2 fruit fly cellular contexts compared by ENCODE assay signal in the genomic region with DNA sequence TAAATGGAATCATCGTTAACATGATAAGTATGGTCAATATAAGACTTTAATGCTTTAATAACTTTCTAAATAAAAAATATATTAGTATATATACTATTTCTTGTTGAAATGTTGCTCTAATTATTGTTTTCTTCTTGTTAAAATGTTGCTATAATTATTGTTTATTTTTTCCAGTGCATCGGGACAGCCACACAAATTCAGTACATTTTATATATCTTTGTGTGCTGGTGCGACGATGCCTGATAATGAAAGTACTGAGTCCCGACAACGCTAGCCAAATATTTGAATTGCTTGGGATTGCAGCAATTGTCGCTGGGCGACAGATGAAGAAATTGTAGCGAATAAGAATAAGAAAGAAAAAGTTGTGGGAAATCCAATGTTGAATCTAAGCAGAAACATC.
TF ChIP-seq lines count a peak whose summit lies in the region.

No protein-coding gene starts in this region.

TF ChIP-seq in whole organism, embryonic, 481 proteins besides CTCF, POLR2A, EP300 and RAD21 (continued from another document and continues in another):
- no peak for TF ChIP-seq ato (GFP tag; IDR thresholded peaks at IDR 0.05; lab: Robert Waterston, UW; ENCODE audit: partially characterized antibody)
- no peak for TF ChIP-seq CG4707 (GFP tag; optimal IDR thresholded peaks at IDR 0.05; lab: Kevin White, UChicago)
- TF ChIP-seq Sox102F (GFP tag; optimal IDR thresholded peaks at IDR 0.05; lab: Kevin White, UChicago): peak; percentile 33
- no peak for TF ChIP-seq btn (GFP tag; optimal IDR thresholded peaks at IDR 0.05; lab: Kevin White, UChicago)
- TF ChIP-seq YL-1 (GFP tag; optimal IDR thresholded peaks at IDR 0.05; lab: Kevin White, UChicago): no peak
- TF ChIP-seq slou (GFP tag; optimal IDR thresholded peaks at IDR 0.05; lab: Kevin White, UChicago): no peak
- TF ChIP-seq CG12769 (tag; optimal IDR thresholded peaks at IDR 0.05; lab: Kevin White, UChicago): no peak
- TF ChIP-seq Ada2b (GFP tag; IDR thresholded peaks at IDR 0.05; lab: Robert Waterston, UW): no peak
- no peak for TF ChIP-seq CG8944 (GFP tag; optimal IDR thresholded peaks at IDR 0.05; lab: Kevin White, UChicago)
- TF ChIP-seq Ets65A (GFP tag; lab: Kevin White, UChicago): no peak
- no peak for TF ChIP-seq CG1647 (GFP tag; optimal IDR thresholded peaks at IDR 0.05; lab: Kevin White, UChicago)
- TF ChIP-seq pho (GFP tag; optimal IDR thresholded peaks at IDR 0.05; lab: Kevin White, UChicago): no peak
- no peak for TF ChIP-seq CG10565 (GFP tag; optimal IDR thresholded peaks at IDR 0.05; lab: Kevin White, UChicago)
- TF ChIP-seq CG2712 (tag; optimal IDR thresholded peaks at IDR 0.05; lab: Kevin White, UChicago): peak; percentile 28
- peak; percentile 17 for TF ChIP-seq grau (tag; optimal IDR thresholded peaks at IDR 0.05; lab: Kevin White, UChicago)
- no peak for TF ChIP-seq esg (GFP tag; conservative IDR thresholded peaks at IDR 0.05; lab: Robert Waterston, UW)
- TF ChIP-seq Oaz (GFP tag; IDR thresholded peaks at IDR 0.05; lab: Robert Waterston, UW): no peak
- peak; percentile 28 for TF ChIP-seq CG2678 (tag; optimal IDR thresholded peaks at IDR 0.05; lab: Kevin White, UChicago)
- no peak for TF ChIP-seq lbe (GFP tag; optimal IDR thresholded peaks at IDR 0.05; lab: Kevin White, UChicago)
- TF ChIP-seq CG2120 (GFP tag; optimal IDR thresholded peaks at IDR 0.05; lab: Kevin White, UChicago): no peak
- no peak for TF ChIP-seq B-H2 (GFP tag; optimal IDR thresholded peaks at IDR 0.05; lab: Kevin White, UChicago)
- TF ChIP-seq jigr1 (GFP tag; IDR thresholded peaks at IDR 0.05; lab: Robert Waterston, UW): no peak
- TF ChIP-seq rib (GFP tag; IDR thresholded peaks at IDR 0.05; lab: Robert Waterston, UW): no peak
- no peak for TF ChIP-seq Camta (GFP tag; optimal IDR thresholded peaks at IDR 0.05; lab: Kevin White, UChicago)
- no peak for TF ChIP-seq abd-A (tag; optimal IDR thresholded peaks at IDR 0.05; lab: Kevin White, UChicago)
- no peak for TF ChIP-seq CG18011 (GFP tag; optimal IDR thresholded peaks at IDR 0.05; lab: Kevin White, UChicago)
- peak; percentile 36 for TF ChIP-seq gem (tag; optimal IDR thresholded peaks at IDR 0.05; lab: Kevin White, UChicago)
- no peak for TF ChIP-seq D19B (GFP tag; optimal IDR thresholded peaks at IDR 0.05; lab: Kevin White, UChicago)
- TF ChIP-seq Hr3 (GFP tag; optimal IDR thresholded peaks at IDR 0.05; lab: Kevin White, UChicago): no peak
- TF ChIP-seq Sox100B (GFP tag; optimal IDR thresholded peaks at IDR 0.05; lab: Kevin White, UChicago): no peak
- no peak for TF ChIP-seq CG10462 (GFP tag; optimal IDR thresholded peaks at IDR 0.05; lab: Kevin White, UChicago)
- no peak for TF ChIP-seq gro (GFP tag; optimal IDR thresholded peaks at IDR 0.05; lab: Kevin White, UChicago)
- TF ChIP-seq lov (optimal IDR thresholded peaks at IDR 0.05; lab: Kevin White, UChicago): no peak
- no peak for TF ChIP-seq lov (GFP tag; IDR thresholded peaks at IDR 0.05; lab: Robert Waterston, UW)
- TF ChIP-seq CG12391 (tag; optimal IDR thresholded peaks at IDR 0.05; lab: Kevin White, UChicago): peak; percentile 5
- no peak for TF ChIP-seq cas (GFP tag; IDR thresholded peaks at IDR 0.05; lab: Robert Waterston, UW)
- no peak for TF ChIP-seq gsb (GFP tag; IDR thresholded peaks at IDR 0.05; lab: Robert Waterston, UW)
- TF ChIP-seq slbo (GFP tag; IDR thresholded peaks at IDR 0.05; lab: Robert Waterston, UW): no peak
- no peak for TF ChIP-seq CG12942 (GFP tag; optimal IDR thresholded peaks at IDR 0.05; lab: Kevin White, UChicago)
- no peak for TF ChIP-seq nau (GFP tag; optimal IDR thresholded peaks at IDR 0.05; lab: Kevin White, UChicago)
- TF ChIP-seq Tbp (GFP tag; optimal IDR thresholded peaks at IDR 0.05; lab: Kevin White, UChicago): no peak
- TF ChIP-seq ro (GFP tag; IDR thresholded peaks at IDR 0.05; lab: Robert Waterston, UW): no peak
- TF ChIP-seq CG14441 (GFP tag; IDR thresholded peaks at IDR 0.05; lab: Robert Waterston, UW): no peak
- no peak for TF ChIP-seq Ravus (GFP tag; IDR thresholded peaks at IDR 0.05; lab: Robert Waterston, UW)
- TF ChIP-seq CG3065 (GFP tag; optimal IDR thresholded peaks at IDR 0.05; lab: Kevin White, UChicago): no peak
- no peak for TF ChIP-seq stc (GFP tag; IDR thresholded peaks at IDR 0.05; lab: Robert Waterston, UW)
- TF ChIP-seq D (optimal IDR thresholded peaks at IDR 0.05; lab: Kevin White, UChicago): no peak
- TF ChIP-seq D (GFP tag; optimal IDR thresholded peaks at IDR 0.05; lab: Kevin White, UChicago): no peak
- no peak for TF ChIP-seq ttk (GFP tag; IDR thresholded peaks at IDR 0.05; lab: Robert Waterston, UW)
- TF ChIP-seq CG7839 (tag; optimal IDR thresholded peaks at IDR 0.05; lab: Kevin White, UChicago): peak; percentile 30
- no peak for TF ChIP-seq fu2 (GFP tag; optimal IDR thresholded peaks at IDR 0.05; lab: Kevin White, UChicago)
- no peak for TF ChIP-seq CG32767 (GFP tag; IDR thresholded peaks at IDR 0.05; lab: Robert Waterston, UW)
- TF ChIP-seq CG7271 (tag; optimal IDR thresholded peaks at IDR 0.05; lab: Kevin White, UChicago): no peak
- no peak for TF ChIP-seq CG1529 (GFP tag; optimal IDR thresholded peaks at IDR 0.05; lab: Kevin White, UChicago)
- no peak for TF ChIP-seq CG1832 (GFP tag; optimal IDR thresholded peaks at IDR 0.05; lab: Kevin White, UChicago)
- TF ChIP-seq CG17912 (GFP tag; optimal IDR thresholded peaks at IDR 0.05; lab: Kevin White, UChicago): no peak
- no peak for TF ChIP-seq CG7786 (GFP tag; optimal IDR thresholded peaks at IDR 0.05; lab: Kevin White, UChicago)
- no peak for TF ChIP-seq HLH4C (GFP tag; IDR thresholded peaks at IDR 0.05; lab: Robert Waterston, UW; ENCODE audit: partially characterized antibody)
- no peak for TF ChIP-seq CG17186 (GFP tag; optimal IDR thresholded peaks at IDR 0.05; lab: Kevin White, UChicago)
- no peak for TF ChIP-seq phol (tag; optimal IDR thresholded peaks at IDR 0.05; lab: Kevin White, UChicago)
- TF ChIP-seq so (GFP tag; IDR thresholded peaks at IDR 0.05; lab: Robert Waterston, UW): no peak
- TF ChIP-seq CG12104 (GFP tag; optimal IDR thresholded peaks at IDR 0.05; lab: Kevin White, UChicago): no peak
- TF ChIP-seq Xbp1 (GFP tag; optimal IDR thresholded peaks at IDR 0.05; lab: Kevin White, UChicago): no peak
- no peak for TF ChIP-seq CG6689 (GFP tag; IDR thresholded peaks at IDR 0.05; lab: Robert Waterston, UW)
- no peak for TF ChIP-seq CG10321 (GFP tag; IDR thresholded peaks at IDR 0.05; lab: Robert Waterston, UW)
- no peak for TF ChIP-seq CG8290 (GFP tag; optimal IDR thresholded peaks at IDR 0.05; lab: Kevin White, UChicago)
- TF ChIP-seq CG8290 (tag; optimal IDR thresholded peaks at IDR 0.05; lab: Kevin White, UChicago): no peak
- no peak for TF ChIP-seq CG30403 (GFP tag; optimal IDR thresholded peaks at IDR 0.05; lab: Kevin White, UChicago)
- no peak for TF ChIP-seq Eip74EF (GFP tag; optimal IDR thresholded peaks at IDR 0.05; lab: Kevin White, UChicago)

TF ChIP-seq in whole organism, prepupa, 60 proteins besides CTCF, POLR2A, EP300 and RAD21 (continued from another document):
- TF ChIP-seq Hr4 (GFP tag; optimal IDR thresholded peaks at IDR 0.05; lab: Kevin White, UChicago) (no peak), achi (GFP tag; optimal IDR thresholded peaks at IDR 0.05; lab: Kevin White, UChicago) (peak; percentile 21)
